Fruit fly (Drosophila melanogaster) whole organism, embryonic: ENCODE data around the gene Mtr3.
A peak's percentile ranks its signal among the peaks of the same experiment; 100 is the strongest.

Experiments
- ATbp ChIP-seq: fragments of 200-800 bp; sonication (Bioruptor generic); optimal IDR thresholded peaks from 2 replicates; lab custom pipeline; 2017; ENCODE audit warnings: missing biosample characterization, mild to moderate bottlenecking, missing genetic modification characterization, missing genetic modification reagents
- Asciz ChIP-seq: fragments of 200-800 bp; sonication (Bioruptor generic); optimal IDR thresholded peaks from 2 replicates; lab custom pipeline; 2017; ENCODE audit warnings: missing biosample characterization, mild to moderate bottlenecking, missing genetic modification characterization, missing genetic modification reagents
- Atf3 ChIP-seq: fragments of 200-800 bp; sonication (Bioruptor generic); optimal IDR thresholded peaks from 3 replicates; lab custom pipeline; 2016; ENCODE audit warnings: missing biosample characterization, missing genetic modification characterization
- Atf6 ChIP-seq: fragments of 200-800 bp; sonication (Bioruptor generic); IDR thresholded peaks from 2 replicates; pipeline ENCODE4 v1.3.6; 2022; ENCODE audit warnings: missing biosample characterization, missing genetic modification characterization
- B-H1 ChIP-seq: fragments of 200-800 bp; sonication (Bioruptor generic); IDR thresholded peaks from 3 replicates; pipeline ENCODE4 v1.3.6; 2022; ENCODE audit warnings: missing biosample characterization, missing genetic modification characterization
- CG11456 ChIP-seq: fragments of 200-800 bp; sonication (Bioruptor generic); IDR thresholded peaks from 3 replicates; pipeline ENCODE4 v1.3.6; 2022; ENCODE audit warnings: missing biosample characterization, missing genetic modification characterization
- CG12104 ChIP-seq: fragments of 200-800 bp; sonication (Bioruptor generic); optimal IDR thresholded peaks from 3 replicates; lab custom pipeline; 2016; ENCODE audit warnings: missing biosample characterization, missing genetic modification characterization
- CG12299 ChIP-seq: fragments of 200-800 bp; sonication (Bioruptor generic); optimal IDR thresholded peaks from 2 replicates; lab custom pipeline; 2018; ENCODE audit warnings: missing biosample characterization, mild to moderate bottlenecking, missing genetic modification characterization
- CG14667 ChIP-seq: fragments of 200-800 bp; sonication (Bioruptor generic); IDR thresholded peaks from 2 replicates; pipeline ENCODE4 v1.3.6; 2022; ENCODE audit warnings: missing biosample characterization, missing genetic modification characterization
- CG15011 ChIP-seq: fragments of 200-800 bp; sonication (Bioruptor generic); optimal IDR thresholded peaks from 3 replicates; lab custom pipeline; 2018; ENCODE audit warnings: missing biosample characterization, mild to moderate bottlenecking, missing genetic modification characterization
- CG15601 ChIP-seq: fragments of 200-800 bp; sonication (Bioruptor generic); optimal IDR thresholded peaks from 3 replicates; lab custom pipeline; 2019; ENCODE audit warnings: missing biosample characterization, mild to moderate bottlenecking, missing genetic modification characterization, moderate library complexity
- CG2120 ChIP-seq: fragments of 200-800 bp; sonication (Bioruptor generic); optimal IDR thresholded peaks from 3 replicates; lab custom pipeline; 2016; ENCODE audit warnings: missing biosample characterization, missing genetic modification characterization
- CG2889 ChIP-seq: fragments of 200-800 bp; sonication (Bioruptor generic); IDR thresholded peaks from 3 replicates; pipeline ENCODE4 v1.3.6; 2022; ENCODE audit warnings: missing biosample characterization, missing genetic modification characterization
- CG32532 ChIP-seq: fragments of 200-800 bp; sonication (Bioruptor generic); IDR thresholded peaks from 2 replicates; pipeline ENCODE4 v1.3.6; 2022; ENCODE audit warnings: missing biosample characterization, missing genetic modification characterization
- CG4617 ChIP-seq: fragments of 200-800 bp; sonication (Bioruptor generic); optimal IDR thresholded peaks from 3 replicates; lab custom pipeline; 2016; ENCODE audit warnings: missing biosample characterization, missing genetic modification characterization, borderline replicate concordance
- CG4820 ChIP-seq: fragments of 200-800 bp; sonication (Bioruptor generic); optimal IDR thresholded peaks from 3 replicates; lab custom pipeline; 2016; ENCODE audit warnings: missing biosample characterization, missing genetic modification characterization
- CG7357 ChIP-seq: fragments of 200-800 bp; sonication (Bioruptor generic); IDR thresholded peaks from 3 replicates; pipeline ENCODE4 v1.3.6; 2022; ENCODE audit warnings: missing biosample characterization, missing genetic modification characterization
- CG7963 ChIP-seq: fragments of 200-800 bp; sonication (Bioruptor generic); IDR thresholded peaks from 3 replicates; pipeline ENCODE4 v1.3.6; 2022; ENCODE audit warnings: missing biosample characterization, missing genetic modification characterization; ENCODE audit not compliant: partially characterized antibody
- CG8281 ChIP-seq: fragments of 200-800 bp; sonication (Bioruptor generic); optimal IDR thresholded peaks from 2 replicates; lab custom pipeline; 2018; ENCODE audit warnings: missing biosample characterization, mild to moderate bottlenecking, missing genetic modification characterization, moderate library complexity
- CG9609 ChIP-seq: fragments of 200-800 bp; sonication (Bioruptor generic); optimal IDR thresholded peaks from 3 replicates; lab custom pipeline; 2016; ENCODE audit warnings: missing biosample characterization, missing genetic modification characterization
- GATAe ChIP-seq: fragments of 200-800 bp; sonication (Bioruptor generic); conservative IDR thresholded peaks from 2 replicates; pipeline ENCODE4 v1.3.6; 2022; ENCODE audit warnings: missing biosample characterization, missing genetic modification characterization
- Hey ChIP-seq: fragments of 200-800 bp; sonication (Bioruptor generic); optimal IDR thresholded peaks from 3 replicates; lab custom pipeline; 2018; ENCODE audit warnings: missing biosample characterization, mild to moderate bottlenecking, missing genetic modification characterization
- Hmx ChIP-seq: fragments of 200-800 bp; sonication (Bioruptor generic); optimal IDR thresholded peaks from 2 replicates; lab custom pipeline; 2016; ENCODE audit warnings: missing biosample characterization, missing genetic modification characterization
- Hr39 ChIP-seq: fragments of >200 bp; optimal IDR thresholded peaks from 2 replicates; lab custom pipeline; 2017
- Jarid2 ChIP-seq: fragments of 200-800 bp; sonication (Bioruptor generic); optimal IDR thresholded peaks from 3 replicates; lab custom pipeline; 2017; ENCODE audit warnings: mild to moderate bottlenecking, missing biosample characterization, missing genetic modification reagents, missing genetic modification characterization
- Med ChIP-seq: fragments of 200-800 bp; sonication (Bioruptor generic); peaks from one replicate; lab custom pipeline; 2016; ENCODE audit warnings: missing biosample characterization, missing genetic modification characterization, mild to moderate bottlenecking, inconsistent platforms, moderate library complexity
- Usf ChIP-seq: fragments of 200-800 bp; sonication (Bioruptor generic); optimal IDR thresholded peaks from 2 replicates; lab custom pipeline; 2017; ENCODE audit warnings: missing genotype, missing biosample characterization, missing genetic modification characterization
- ash1 ChIP-seq: fragments of 200-800 bp; sonication (Bioruptor generic); optimal IDR thresholded peaks from 2 replicates; lab custom pipeline; 2018; ENCODE audit warnings: missing biosample characterization, mild to moderate bottlenecking, missing genetic modification characterization
- bsh ChIP-seq, 2 experiments: fragments of 200-800 bp; sonication (Bioruptor generic); optimal IDR thresholded peaks; 2 replicates each; lab custom pipeline; 2017 to 2018; ENCODE audit warnings: mild to moderate bottlenecking in 2 of 2, missing biosample characterization in 2 of 2, missing genetic modification characterization in 2 of 2, moderate library complexity in 1 of 2
- caup ChIP-seq: fragments of 200-800 bp; sonication (Bioruptor generic); optimal IDR thresholded peaks from 3 replicates; lab custom pipeline; 2017; ENCODE audit warnings: missing biosample characterization, mild to moderate bottlenecking, missing genetic modification characterization, moderate library complexity; ENCODE audit not compliant: severe bottlenecking
- chif ChIP-seq, 2 experiments: fragments of 200-800 bp; sonication (Bioruptor generic); optimal IDR thresholded peaks; 3 replicates each; lab custom pipeline; 2016; ENCODE audit warnings: missing biosample characterization in 2 of 2, missing genetic modification characterization in 2 of 2
- chm ChIP-seq: fragments of 200-800 bp; sonication (Bioruptor generic); IDR thresholded peaks from 2 replicates; pipeline ENCODE4 v1.3.6; 2022; ENCODE audit warnings: missing biosample characterization, missing genetic modification characterization
- crc ChIP-seq: fragments of 200-800 bp; sonication (Bioruptor generic); optimal IDR thresholded peaks from 2 replicates; lab custom pipeline; 2016; ENCODE audit warnings: missing biosample characterization, missing genetic modification characterization
- eyg ChIP-seq: fragments of 200-800 bp; sonication (Bioruptor generic); optimal IDR thresholded peaks from 3 replicates; lab custom pipeline; 2016; ENCODE audit warnings: missing biosample characterization, missing genetic modification characterization
- gce ChIP-seq: fragments of 200-800 bp; sonication (Bioruptor generic); IDR thresholded peaks from 3 replicates; pipeline ENCODE4 v1.3.6; 2022; ENCODE audit warnings: missing biosample characterization, missing genetic modification characterization
- gcm2 ChIP-seq: fragments of 200-800 bp; sonication (Bioruptor generic); optimal IDR thresholded peaks from 2 replicates; lab custom pipeline; 2016; ENCODE audit warnings: missing biosample characterization, missing genetic modification characterization
- grau ChIP-seq: fragments of 200-800 bp; optimal IDR thresholded peaks from 3 replicates; lab custom pipeline; 2019; ENCODE audit warnings: missing biosample characterization, mild to moderate bottlenecking, missing genetic modification characterization, moderate library complexity
- gsb-n ChIP-seq: fragments of 200-800 bp; sonication (Bioruptor generic); optimal IDR thresholded peaks from 3 replicates; lab custom pipeline; 2018; ENCODE audit warnings: missing biosample characterization, mild to moderate bottlenecking, missing genetic modification characterization
- hb ChIP-seq: fragments of 200-800 bp; sonication (Bioruptor generic); IDR thresholded peaks from 3 replicates; pipeline ENCODE4 v1.3.6; 2022; ENCODE audit warnings: missing biosample characterization, missing genetic modification characterization; ENCODE audit not compliant: partially characterized antibody
- inv ChIP-seq: fragments of 200-800 bp; sonication (Bioruptor generic); IDR thresholded peaks from 2 replicates; pipeline ENCODE4 v1.3.6; 2022; ENCODE audit warnings: missing biosample characterization, missing genetic modification characterization; ENCODE audit not compliant: partially characterized antibody
- ken ChIP-seq: fragments of 200-800 bp; sonication (Bioruptor generic); IDR thresholded peaks from 3 replicates; pipeline ENCODE4 v1.3.6; 2022; ENCODE audit warnings: missing biosample characterization, missing genetic modification characterization
- lola ChIP-seq, 3 experiments: fragments of >200 bp in 2 of 3; fragments of 200-800 bp in 1 of 3; sonication (Bioruptor generic) in 1 of 3; optimal IDR thresholded peaks; 2 replicates each; lab custom pipeline; 2017 to 2019; ENCODE audit warnings: missing biosample characterization in 3 of 3, missing genetic modification characterization in 3 of 3, mild to moderate bottlenecking in 1 of 3, moderate library complexity in 1 of 3
- onecut ChIP-seq: fragments of 200-800 bp; sonication (Bioruptor generic); IDR thresholded peaks from 2 replicates; pipeline ENCODE4 v1.3.6; 2022; ENCODE audit warnings: missing biosample characterization, missing genetic modification characterization
- org-1 ChIP-seq: fragments of 200-800 bp; sonication (Bioruptor generic); optimal IDR thresholded peaks from 2 replicates; lab custom pipeline; 2017; ENCODE audit warnings: missing biosample characterization, missing genetic modification characterization
- seq ChIP-seq: fragments of 200-800 bp; sonication (Bioruptor generic); IDR thresholded peaks from 2 replicates; pipeline ENCODE4 v1.3.6; 2022; ENCODE audit warnings: missing biosample characterization, missing genetic modification characterization
- sisA ChIP-seq: fragments of 200-800 bp; sonication (Bioruptor generic); IDR thresholded peaks from 2 replicates; pipeline ENCODE4 v1.3.6; 2022; ENCODE audit warnings: missing biosample characterization, missing genetic modification characterization
- slp2 ChIP-seq: fragments of 200-800 bp; sonication (Bioruptor generic); optimal IDR thresholded peaks from 2 replicates; lab custom pipeline; 2016; ENCODE audit warnings: missing biosample characterization, missing genetic modification characterization
- zfh1 ChIP-seq: fragments of 200-800 bp; sonication (Bioruptor generic); IDR thresholded peaks from 3 replicates; pipeline ENCODE4 v1.3.6; 2022; ENCODE audit warnings: missing biosample characterization, missing genetic modification characterization

Gene Mtr3

DNA sequence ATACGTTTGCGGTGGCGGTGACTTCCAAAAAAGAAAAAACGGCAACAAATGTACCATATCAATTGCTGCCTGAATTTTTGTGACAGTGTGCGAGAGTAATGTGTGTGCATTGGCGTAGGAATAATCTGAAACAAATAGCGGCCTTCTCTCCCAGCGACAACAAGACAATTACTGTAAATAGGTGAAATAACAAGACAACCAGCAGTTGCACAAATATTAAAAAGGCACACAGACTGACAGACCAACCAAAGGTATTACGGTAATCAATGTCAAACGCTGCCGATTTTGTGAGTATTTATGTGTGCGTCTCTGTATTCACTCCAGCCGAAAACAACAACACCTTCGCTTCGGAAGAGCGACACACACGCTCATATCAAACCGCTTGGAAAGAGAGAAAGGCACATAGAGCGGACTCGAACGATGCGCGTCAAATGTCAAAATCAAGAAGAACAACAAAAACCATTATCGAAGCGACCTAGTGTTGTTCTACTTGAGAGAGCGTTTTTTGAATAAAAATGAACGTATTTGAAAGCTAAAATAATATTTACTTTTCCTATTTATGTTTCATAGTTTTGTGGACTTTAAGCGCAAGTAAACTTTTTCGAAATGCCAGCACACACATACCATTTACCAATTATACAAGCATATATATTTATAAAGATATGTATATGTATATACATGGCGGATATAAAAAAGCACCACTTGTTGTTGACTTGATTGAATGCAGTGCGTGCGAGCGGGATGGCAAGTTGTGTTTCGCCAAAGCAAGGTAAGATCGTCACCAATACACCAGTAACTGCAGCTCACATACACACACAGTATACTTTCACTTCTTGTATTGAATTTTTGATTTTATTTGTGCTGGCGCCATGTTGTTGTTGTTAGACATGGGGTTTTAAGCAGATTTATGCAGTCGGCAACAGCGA, 6.5 kb downstream of the Mtr3 start (continued):
- TF ChIP-seq CG32532 (GFP tag; lab: Robert Waterston, UW) (no peak), ash1 (peak; percentile 32), chm (peak; percentile 84), ken (peak; percentile 68; the same call in 2 of the 3 replicates), CG9609 (GFP tag; lab: Kevin White, UChicago) (no peak), zfh1 (peak; percentile 71; the same call in 2 of the 3 replicates), seq (GFP tag; lab: Robert Waterston, UW) (peak; percentile 68; the same call in 1 of the 2 replicates), inv (GFP tag; lab: Robert Waterston, UW) (no peak), Hr39 (no peak), sisA (GFP tag; lab: Robert Waterston, UW) (no peak), caup (GFP tag; lab: Kevin White, UChicago) (peak; percentile 88), chif (GFP tag; optimal IDR thresholded peaks at IDR 0.05; lab: Kevin White, UChicago) (peak; percentile 34 to 43), grau (tag; lab: Kevin White, UChicago) (peak; percentile 20), CG12299 (tag; lab: Kevin White, UChicago) (peak; percentile 37), CG4617 (GFP tag; lab: Kevin White, UChicago) (peak; percentile 12), Jarid2 (GFP tag; lab: Kevin White, UChicago) (peak; percentile 59), ATbp (GFP tag; lab: Kevin White, UChicago) (peak; percentile 90), CG8281 (no peak), Hmx (no peak), Atf6 (GFP tag; lab: Robert Waterston, UW) (peak; percentile 67), Asciz (peak; percentile 52), CG15011 (GFP tag; lab: Kevin White, UChicago) (no peak), Usf (no peak), CG4820 (GFP tag; lab: Kevin White, UChicago) (peak; percentile 26), Med (GFP tag; lab: Kevin White, UChicago) (peak; percentile 95), slp2 (GFP tag; lab: Kevin White, UChicago) (no peak), crc (GFP tag; lab: Kevin White, UChicago) (no peak), CG2889 (GFP tag; lab: Robert Waterston, UW) (no peak), gsb-n (tag; lab: Kevin White, UChicago) (peak; percentile 8), GATAe (GFP tag; lab: Robert Waterston, UW) (0 out of 2 replicates have a peak, but pooled peaks have one; percentile 8), CG14667 (GFP tag; lab: Robert Waterston, UW) (no peak), hb (GFP tag; lab: Robert Waterston, UW) (no peak), CG2120 (GFP tag; lab: Kevin White, UChicago) (peak; percentile 40), gcm2 (GFP tag; lab: Kevin White, UChicago) (no peak), CG12104 (peak; percentile 69), org-1 (peak; percentile 76), CG11456 (GFP tag; lab: Robert Waterston, UW) (peak; percentile 62; the same call in 1 of the 3 replicates), Atf3 (GFP tag; lab: Kevin White, UChicago) (no peak), B-H1 (GFP tag; lab: Robert Waterston, UW) (no peak; the same call in 2 of the 3 replicates), Hey (peak; percentile 25), lola (GFP tag; optimal IDR thresholded peaks at IDR 0.05; lab: Kevin White, UChicago) (peak in 1 of 3 experiments; percentile 56), eyg (GFP tag; lab: Kevin White, UChicago) (peak; percentile 72), CG7963 (no peak), bsh (GFP tag; optimal IDR thresholded peaks at IDR 0.05; lab: Kevin White, UChicago) (peak in 1 of 2 experiments; percentile 77), onecut (GFP tag; lab: Robert Waterston, UW) (peak; percentile 57; the same call in 1 of the 2 replicates), CG15601 (tag; lab: Kevin White, UChicago) (peak; percentile 82), CG7357 (GFP tag; lab: Robert Waterston, UW) (no peak), gce (GFP tag; lab: Robert Waterston, UW) (peak; percentile 74; the same call in 2 of the 3 replicates)
